Worm (Caenorhabditis elegans): ENCODE results near the gene ZC239.6.

DNA sequence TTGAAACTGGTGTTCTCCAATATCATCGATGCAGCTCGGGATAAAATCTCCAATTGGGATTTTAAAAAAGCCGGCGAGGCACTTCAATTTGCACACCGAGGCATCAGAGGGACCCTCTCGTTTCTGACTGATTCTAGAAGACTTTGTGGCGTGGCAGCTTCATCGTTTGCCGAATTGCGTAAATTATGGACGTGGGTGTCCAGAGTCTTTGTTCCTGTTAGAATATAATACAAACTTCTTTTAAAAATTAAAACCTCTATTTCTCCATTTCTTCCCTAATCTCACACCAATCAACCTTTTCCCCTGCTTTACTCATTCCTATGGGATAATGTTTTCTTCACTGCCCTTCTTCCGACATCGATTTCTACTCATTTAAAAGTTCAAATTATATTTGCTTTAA, 934 bp downstream of the ZC239.6 start, which contains the start of gene ZC239.5:
- no peak for TF ChIP-seq ztf-25 (GFP tag; IDR thresholded peaks at IDR 0.05)
- no peak for TF ChIP-seq nhr-80 (tag; optimal IDR thresholded peaks at IDR 0.05)
